Fruit fly (Drosophila melanogaster) whole organism, embryonic: ENCODE results near the gene stumps.

ENCODE experiments used
- Aef1 ChIP-seq: fragments of 200-800 bp; sonication (Bioruptor generic); IDR thresholded peaks from 3 replicates; pipeline ENCODE4 v1.3.6; 2022; ENCODE audit warnings: missing biosample characterization, missing genetic modification characterization
- Atf3 ChIP-seq: fragments of 200-800 bp; sonication (Bioruptor generic); optimal IDR thresholded peaks from 3 replicates; lab custom pipeline; 2016; ENCODE audit warnings: missing biosample characterization, missing genetic modification characterization
- C15 ChIP-seq: fragments of 200-800 bp; sonication (Bioruptor generic); IDR thresholded peaks from 3 replicates; pipeline ENCODE4 v1.3.6; 2022; ENCODE audit warnings: missing biosample characterization, missing genetic modification characterization
- CG11504 ChIP-seq: fragments of 200-800 bp; sonication (Bioruptor generic); optimal IDR thresholded peaks from 3 replicates; lab custom pipeline; 2019; ENCODE audit warnings: missing biosample characterization, mild to moderate bottlenecking, missing genetic modification characterization, moderate library complexity
- CG11723 ChIP-seq: fragments of 200-800 bp; sonication (Bioruptor generic); optimal IDR thresholded peaks from 2 replicates; lab custom pipeline; 2017; ENCODE audit warnings: missing biosample characterization, mild to moderate bottlenecking, missing genetic modification characterization
- CG12155 ChIP-seq: fragments of 200-800 bp; sonication (Bioruptor generic); optimal IDR thresholded peaks from 3 replicates; lab custom pipeline; 2016; ENCODE audit warnings: missing biosample characterization, missing genetic modification characterization
- CG13287 ChIP-seq: fragments of 200-800 bp; sonication (Bioruptor generic); IDR thresholded peaks from 2 replicates; pipeline ENCODE4 v1.3.6; 2022; ENCODE audit warnings: missing biosample characterization, missing genetic modification characterization; ENCODE audit not compliant: partially characterized antibody
- CG14050 ChIP-seq: fragments of 200-800 bp; sonication (Bioruptor generic); IDR thresholded peaks from 3 replicates; pipeline ENCODE4 v1.3.6; 2022; ENCODE audit warnings: missing biosample characterization, missing genetic modification characterization
- CG17385 ChIP-seq: fragments of 200-800 bp; sonication (Bioruptor generic); optimal IDR thresholded peaks from 3 replicates; lab custom pipeline; 2018; ENCODE audit warnings: missing biosample characterization, mild to moderate bottlenecking, missing genetic modification characterization
- CG2875 ChIP-seq: fragments of 200-800 bp; sonication (Bioruptor generic); optimal IDR thresholded peaks from 2 replicates; lab custom pipeline; 2017; ENCODE audit warnings: missing biosample characterization, mild to moderate bottlenecking, missing genetic modification characterization, missing genetic modification reagents
- CG3163 ChIP-seq: fragments of 200-800 bp; sonication (Bioruptor generic); optimal IDR thresholded peaks from 3 replicates; lab custom pipeline; 2016; ENCODE audit warnings: missing biosample characterization, missing genetic modification characterization
- CG33557 ChIP-seq: fragments of 200-800 bp; sonication (Bioruptor generic); optimal IDR thresholded peaks from 2 replicates; lab custom pipeline; 2019; ENCODE audit warnings: missing biosample characterization, mild to moderate bottlenecking, missing genetic modification characterization, moderate library complexity
- CG34224 ChIP-seq: fragments of 200-800 bp; sonication (Bioruptor generic); IDR thresholded peaks from 3 replicates; pipeline ENCODE4 v1.3.6; 2022; ENCODE audit warnings: missing biosample characterization, missing genetic modification characterization; ENCODE audit not compliant: partially characterized antibody
- CG3847 ChIP-seq: fragments of 200-800 bp; sonication (Bioruptor generic); IDR thresholded peaks from 2 replicates; pipeline ENCODE4 v1.3.6; 2022; ENCODE audit warnings: missing biosample characterization, missing genetic modification characterization
- CG43689 ChIP-seq: fragments of 200-800 bp; sonication (Bioruptor generic); IDR thresholded peaks from 2 replicates; pipeline ENCODE4 v1.3.6; 2022; ENCODE audit warnings: missing biosample characterization, missing genetic modification characterization
- CG4617 ChIP-seq: fragments of 200-800 bp; sonication (Bioruptor generic); optimal IDR thresholded peaks from 3 replicates; lab custom pipeline; 2016; ENCODE audit warnings: missing biosample characterization, missing genetic modification characterization, borderline replicate concordance
- CG6272 ChIP-seq: fragments of 200-800 bp; sonication (Bioruptor generic); IDR thresholded peaks from 2 replicates; pipeline ENCODE4 v1.3.6; 2022; ENCODE audit warnings: missing biosample characterization, missing genetic modification characterization
- ERR ChIP-seq: fragments of 200-800 bp; sonication (Bioruptor generic); optimal IDR thresholded peaks from 2 replicates; lab custom pipeline; 2016; ENCODE audit warnings: missing biosample characterization, missing genetic modification characterization
- Hey ChIP-seq: fragments of 200-800 bp; sonication (Bioruptor generic); optimal IDR thresholded peaks from 3 replicates; lab custom pipeline; 2018; ENCODE audit warnings: missing biosample characterization, mild to moderate bottlenecking, missing genetic modification characterization
- HmgZ ChIP-seq: fragments of 200-800 bp; sonication (Bioruptor generic); optimal IDR thresholded peaks from 2 replicates; lab custom pipeline; 2018; ENCODE audit warnings: missing biosample characterization, mild to moderate bottlenecking, missing genetic modification characterization
- Mes4 ChIP-seq: fragments of 200-800 bp; sonication (Bioruptor generic); optimal IDR thresholded peaks from 2 replicates; lab custom pipeline; 2016; ENCODE audit warnings: missing biosample characterization, missing genetic modification characterization
- Optix ChIP-seq: fragments of 200-800 bp; sonication (Bioruptor generic); IDR thresholded peaks from 3 replicates; pipeline ENCODE4 v1.3.6; 2022; ENCODE audit warnings: missing biosample characterization, missing genetic modification characterization
- Taf1 ChIP-seq: fragments of 200-800 bp; sonication (Bioruptor generic); IDR thresholded peaks from 2 replicates; pipeline ENCODE4 v1.3.6; 2022; ENCODE audit warnings: missing biosample characterization, missing genetic modification characterization
- Xbp1 ChIP-seq: fragments of 200-800 bp; sonication (Bioruptor generic); optimal IDR thresholded peaks from 3 replicates; lab custom pipeline; 2016; ENCODE audit warnings: missing biosample characterization, mild to moderate bottlenecking, missing genetic modification characterization
- YL-1 ChIP-seq: fragments of 200-800 bp; sonication (Bioruptor generic); optimal IDR thresholded peaks from 3 replicates; lab custom pipeline; 2017; ENCODE audit warnings: missing biosample characterization, mild to moderate bottlenecking, missing genetic modification characterization
- ab ChIP-seq: fragments of 200-800 bp; sonication (Bioruptor generic); optimal IDR thresholded peaks from 2 replicates; lab custom pipeline; 2016; ENCODE audit warnings: missing biosample characterization, missing genetic modification characterization
- ac ChIP-seq: fragments of 200-800 bp; sonication (Bioruptor generic); optimal IDR thresholded peaks from 3 replicates; lab custom pipeline; 2017; ENCODE audit warnings: missing biosample characterization, mild to moderate bottlenecking, missing genetic modification characterization
- al ChIP-seq: fragments of 200-800 bp; sonication (Bioruptor generic); IDR thresholded peaks from 2 replicates; pipeline ENCODE4 v1.3.6; 2022; ENCODE audit warnings: missing biosample characterization, missing genetic modification characterization
- ap ChIP-seq: fragments of 200-800 bp; sonication (Bioruptor generic); IDR thresholded peaks from 2 replicates; pipeline ENCODE4 v1.3.6; 2022; ENCODE audit warnings: missing biosample characterization, missing genetic modification characterization
- bab2 ChIP-seq: fragments of 200-800 bp; sonication (Bioruptor generic); optimal IDR thresholded peaks from 2 replicates; lab custom pipeline; 2016; ENCODE audit warnings: missing biosample characterization, missing genetic modification characterization
- croc ChIP-seq: fragments of 200-800 bp; sonication (Bioruptor generic); conservative IDR thresholded peaks from 3 replicates; pipeline ENCODE4 v1.3.6; 2022; ENCODE audit warnings: missing biosample characterization, missing genetic modification characterization
- crol ChIP-seq: fragments of 200-800 bp; sonication (Bioruptor generic); IDR thresholded peaks from 2 replicates; pipeline ENCODE4 v1.3.6; 2022; ENCODE audit warnings: missing biosample characterization, missing genetic modification characterization
- eve ChIP-seq, 2 experiments: fragments of >200 bp; optimal IDR thresholded peaks; 2 replicates each; lab custom pipeline; 2017; ENCODE audit warnings: missing biosample characterization in 2 of 2, missing genetic modification characterization in 2 of 2
- ind ChIP-seq: fragments of 200-800 bp; sonication (Bioruptor generic); optimal IDR thresholded peaks from 3 replicates; lab custom pipeline; 2016; ENCODE audit warnings: missing biosample characterization, missing genetic modification characterization
- jing ChIP-seq: fragments of 200-800 bp; sonication (Bioruptor generic); optimal IDR thresholded peaks from 2 replicates; lab custom pipeline; 2018; ENCODE audit warnings: missing biosample characterization, mild to moderate bottlenecking, missing genetic modification characterization
- lbe ChIP-seq: fragments of 200-800 bp; sonication (Bioruptor generic); optimal IDR thresholded peaks from 2 replicates; lab custom pipeline; 2016; ENCODE audit warnings: missing biosample characterization, mild to moderate bottlenecking, missing genetic modification characterization
- lilli ChIP-seq: fragments of 200-800 bp; sonication (Bioruptor generic); optimal IDR thresholded peaks from 3 replicates; lab custom pipeline; 2016; ENCODE audit warnings: missing biosample characterization, missing genetic modification characterization
- lov ChIP-seq, 2 experiments: fragments of 200-800 bp in 1 of 2; fragments of >200 bp in 1 of 2; sonication (Bioruptor generic) in 1 of 2; IDR thresholded peaks in 1 of 2; optimal IDR thresholded peaks in 1 of 2; 2 replicates in 1 of 2; 3 replicates in 1 of 2; pipeline versions ENCODE4 v1.3.6 to Lab custom; 2017 to 2022; ENCODE audit warnings: missing biosample characterization in 1 of 2, missing genetic modification characterization in 1 of 2
- luna ChIP-seq: fragments of 200-800 bp; sonication (Bioruptor generic); optimal IDR thresholded peaks from 2 replicates; lab custom pipeline; 2016; ENCODE audit warnings: missing biosample characterization, missing genetic modification characterization
- onecut ChIP-seq: fragments of 200-800 bp; sonication (Bioruptor generic); IDR thresholded peaks from 2 replicates; pipeline ENCODE4 v1.3.6; 2022; ENCODE audit warnings: missing biosample characterization, missing genetic modification characterization
- org-1 ChIP-seq: fragments of 200-800 bp; sonication (Bioruptor generic); optimal IDR thresholded peaks from 2 replicates; lab custom pipeline; 2017; ENCODE audit warnings: missing biosample characterization, missing genetic modification characterization
- pzg ChIP-seq: fragments of 200-800 bp; sonication (Bioruptor generic); optimal IDR thresholded peaks from 3 replicates; lab custom pipeline; 2018; ENCODE audit warnings: missing biosample characterization, mild to moderate bottlenecking, missing genetic modification characterization, moderate library complexity
- rib ChIP-seq: fragments of 200-800 bp; sonication (Bioruptor generic); IDR thresholded peaks from 2 replicates; pipeline ENCODE4 v1.3.6; 2022; ENCODE audit warnings: missing biosample characterization, missing genetic modification characterization
- sens ChIP-seq: fragments of 200-800 bp; sonication (Bioruptor generic); peaks from one replicate; lab custom pipeline; 2016; ENCODE audit warnings: missing biosample characterization, missing genetic modification characterization
- sens-2 ChIP-seq: fragments of 200-800 bp; sonication (Bioruptor generic); IDR thresholded peaks from 2 replicates; pipeline ENCODE4 v1.3.6; 2022; ENCODE audit warnings: missing biosample characterization, missing genetic modification characterization
- tap ChIP-seq: fragments of 200-800 bp; optimal IDR thresholded peaks from 3 replicates; lab custom pipeline; 2019; ENCODE audit warnings: missing biosample characterization, mild to moderate bottlenecking, missing genetic modification characterization, moderate library complexity
- tll ChIP-seq, 2 experiments: fragments of 200-800 bp in 1 of 2; fragments of >200 bp in 1 of 2; sonication (Bioruptor generic) in 1 of 2; optimal IDR thresholded peaks; 2 replicates each; lab custom pipeline; 2017 to 2019; ENCODE audit warnings: missing biosample characterization in 2 of 2, missing genetic modification characterization in 2 of 2, mild to moderate bottlenecking in 1 of 2, moderate library complexity in 1 of 2
- tna ChIP-seq: fragments of 200-800 bp; sonication (Bioruptor generic); IDR thresholded peaks from 2 replicates; pipeline ENCODE4 v1.3.6; 2022; ENCODE audit warnings: missing biosample characterization, missing genetic modification characterization; ENCODE audit not compliant: partially characterized antibody
- unc-4 ChIP-seq: fragments of 200-800 bp; sonication (Bioruptor generic); IDR thresholded peaks from 2 replicates; pipeline ENCODE4 v1.3.6; 2022; ENCODE audit warnings: missing biosample characterization, missing genetic modification characterization; ENCODE audit not compliant: partially characterized antibody

stumps gene

dm6 chr3R:14574962-14575717 lies 1.9 kb upstream of the stumps start (continued):
- TF ChIP-seq CG14050 (GFP tag; lab: Robert Waterston, UW) (peak; percentile 23; the same call in 1 of the 3 replicates), sens (GFP tag; lab: Kevin White, UChicago) (peak; percentile 82), onecut (peak; percentile 36), HmgZ (peak; percentile 32), pzg (no peak), CG4617 (GFP tag; lab: Kevin White, UChicago) (no peak), tap (peak; percentile 18), ab (GFP tag; lab: Kevin White, UChicago) (no peak), CG13287 (GFP tag; lab: Robert Waterston, UW) (no peak), croc (peak; percentile 33; the same call in 2 of the 3 replicates), ap (GFP tag; lab: Robert Waterston, UW) (no peak), CG6272 (GFP tag; lab: Robert Waterston, UW) (peak; percentile 62; the same call in 1 of the 2 replicates), crol (GFP tag; lab: Robert Waterston, UW) (no peak), sens-2 (0 out of 2 replicates have a peak, but pooled peaks have one; percentile 16), CG3847 (peak; percentile 69), rib (GFP tag; lab: Robert Waterston, UW) (no peak), tna (GFP tag; lab: Robert Waterston, UW) (no peak), CG17385 (peak; percentile 58), unc-4 (GFP tag; lab: Robert Waterston, UW) (no peak), Aef1 (GFP tag; lab: Robert Waterston, UW) (peak; percentile 43; the same call in 1 of the 3 replicates), ind (GFP tag; lab: Kevin White, UChicago) (peak; percentile 80), YL-1 (GFP tag; lab: Kevin White, UChicago) (peak; percentile 53), CG11504 (tag; lab: Kevin White, UChicago) (peak; percentile 85), CG33557 (GFP tag; lab: Kevin White, UChicago) (peak; percentile 43), CG11723 (GFP tag; lab: Kevin White, UChicago) (peak; percentile 46), CG43689 (no peak), Optix (GFP tag; lab: Robert Waterston, UW) (no peak), ac (GFP tag; lab: Kevin White, UChicago) (no peak), CG2875 (GFP tag; lab: Kevin White, UChicago) (peak; percentile 24), al (GFP tag; lab: Robert Waterston, UW) (peak; percentile 56), Xbp1 (GFP tag; lab: Kevin White, UChicago) (peak; percentile 81), lov (optimal IDR thresholded peaks at IDR 0.05; lab: Kevin White, UChicago) (no peak), lov (GFP tag; IDR thresholded peaks at IDR 0.05; lab: Robert Waterston, UW) (0 out of 3 replicates have a peak, but pooled peaks have one; percentile 21), lilli (peak; percentile 74), Atf3 (GFP tag; lab: Kevin White, UChicago) (no peak), C15 (GFP tag; lab: Robert Waterston, UW) (no peak), luna (no peak), ERR (GFP tag; lab: Kevin White, UChicago) (no peak), lbe (GFP tag; lab: Kevin White, UChicago) (no peak), CG12155 (GFP tag; lab: Kevin White, UChicago) (peak; percentile 79), CG34224 (GFP tag; lab: Robert Waterston, UW) (no peak), eve (GFP tag; optimal IDR thresholded peaks at IDR 0.05; lab: Kevin White, UChicago) (no peak), org-1 (GFP tag; lab: Kevin White, UChicago) (peak; percentile 43), CG3163 (no peak), Mes4 (GFP tag; lab: Kevin White, UChicago) (no peak), tll (GFP tag; optimal IDR thresholded peaks at IDR 0.05; lab: Kevin White, UChicago) (peak in 1 of 2 experiments; percentile 12), bab2 (GFP tag; lab: Kevin White, UChicago) (peak; percentile 59), Taf1 (peak; percentile 36; the same call in 1 of the 2 replicates), Hey (tag; lab: Kevin White, UChicago) (no peak), jing (GFP tag; lab: Kevin White, UChicago) (no peak)
